Worm (Caenorhabditis elegans): Measurements from ENCODE around the gene tbx-31.

ce11 chrX:1654146-1654545, 19.8 kb downstream of the tbx-31 start, which contains the start of gene ZK380.6:
- no peak for TF ChIP-seq T22C8.4 (GFP tag; IDR thresholded peaks at IDR 0.05)
- 0 out of 2 replicates have a peak, but pooled peaks have one; percentile 26 for TF ChIP-seq ztf-29 (GFP tag; IDR thresholded peaks at IDR 0.05)
- no peak for TF ChIP-seq tab-1 (GFP tag; IDR thresholded peaks at IDR 0.05)
